Worm (Caenorhabditis elegans) whole organism, early embryonic: ENCODE results near the gene Y39C12A.9.

Source experiments
- B0310.2 ChIP-seq: sonication (generic microtip); optimal IDR thresholded peaks from 2 replicates; lab custom pipeline; 2016; ENCODE audit warnings: mild to moderate bottlenecking, missing genetic modification characterization, missing compliant biosample characterization
- ama-1 ChIP-seq: fragments of 150-350 bp; optimal IDR thresholded peaks from 2 replicates; lab custom pipeline; 2014
- hmbx-1 ChIP-seq: sonication (generic microtip); optimal IDR thresholded peaks from 2 replicates; lab custom pipeline; 2016; ENCODE audit warnings: mild to moderate bottlenecking, missing genetic modification characterization, missing compliant biosample characterization
- hnd-1 ChIP-seq: sonication (generic microtip); optimal IDR thresholded peaks from 2 replicates; lab custom pipeline; 2016; ENCODE audit warnings: missing genetic modification characterization, missing compliant biosample characterization
- tra-4 ChIP-seq: sonication (generic microtip); optimal IDR thresholded peaks from 2 replicates; lab custom pipeline; 2017; ENCODE audit warnings: missing genetic modification characterization, missing compliant biosample characterization

DNA sequence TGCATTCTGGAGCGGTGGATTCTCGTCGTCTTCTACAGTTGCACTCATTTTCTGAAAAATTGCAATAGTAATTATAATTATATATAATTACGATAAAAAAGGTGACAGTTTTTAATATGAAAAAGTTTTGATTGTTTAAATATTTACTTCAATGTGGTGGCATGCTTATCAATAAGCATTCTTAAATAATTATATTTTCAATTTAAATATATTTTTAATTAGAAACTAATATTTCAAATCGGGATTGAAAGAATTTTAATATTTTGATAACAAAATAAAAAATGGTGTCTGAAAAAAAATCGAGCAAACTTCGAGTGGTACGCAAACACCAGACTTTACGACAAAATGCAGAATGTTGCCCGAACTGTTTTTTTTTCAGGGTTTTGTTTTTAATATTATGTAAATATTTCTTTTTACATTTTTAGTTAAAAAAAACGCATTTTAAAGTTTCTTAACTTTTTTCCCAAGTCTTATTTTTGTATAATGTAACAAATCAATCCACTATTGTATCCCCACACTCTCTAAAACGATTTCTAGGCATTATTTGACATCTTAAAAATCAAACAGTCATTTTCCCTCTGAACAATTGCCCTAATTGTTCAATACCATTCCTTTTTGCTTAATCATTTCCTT, 23.3 kb upstream of the Y39C12A.9 start, which contains the start of the genes C42C1.12 and C42C1.19:
- TF ChIP-seq tra-4 (tag; lab: Kevin White, UChicago) (no peak), hnd-1 (tag; lab: Kevin White, UChicago) (no peak), B0310.2 (tag; lab: Kevin White, UChicago) (no peak), ama-1 (lab: Kevin White, UChicago) (no peak), hmbx-1 (tag; lab: Kevin White, UChicago) (no peak)
